Worm (Caenorhabditis elegans) whole organism, L1 larva: ENCODE results near the gene C27A2.7.

Experiments used
- dsc-1 ChIP-seq: sonication (generic microtip); optimal IDR thresholded peaks from 2 replicates; lab custom pipeline; 2016; ENCODE audit warnings: mild to moderate bottlenecking, missing genetic modification characterization, missing compliant biosample characterization
- egl-27 ChIP-seq, 2 experiments: fragments of 150-350 bp in 1 of 2; sonication (generic microtip); optimal IDR thresholded peaks; 3 replicates each; lab custom pipeline; 2017 to 2018; ENCODE audit warnings: missing biosample characterization in 2 of 2, missing genetic modification characterization in 2 of 2, missing genetic modification reagents in 2 of 2
- lin-13 ChIP-seq: fragments of 150-350 bp; optimal IDR thresholded peaks from 2 replicates; lab custom pipeline; 2014; ENCODE audit warnings: missing biosample characterization, missing genetic modification reagents, missing genetic modification characterization
- lin-39 ChIP-seq: fragments of 150-350 bp; optimal IDR thresholded peaks from 2 replicates; lab custom pipeline; 2014; ENCODE audit warnings: missing biosample characterization, missing genetic modification reagents, missing genetic modification characterization
- mdl-1 ChIP-seq, 2 experiments: fragments of 150-350 bp; optimal IDR thresholded peaks; 2 replicates each; lab custom pipeline; 2014 to 2017; ENCODE audit warnings: missing biosample characterization in 2 of 2, missing genetic modification characterization in 2 of 2, inconsistent platforms in 1 of 2
- mep-1 ChIP-seq: fragments of 150-350 bp; optimal IDR thresholded peaks from 2 replicates; lab custom pipeline; 2014; ENCODE audit warnings: missing biosample characterization, missing genetic modification characterization

DNA sequence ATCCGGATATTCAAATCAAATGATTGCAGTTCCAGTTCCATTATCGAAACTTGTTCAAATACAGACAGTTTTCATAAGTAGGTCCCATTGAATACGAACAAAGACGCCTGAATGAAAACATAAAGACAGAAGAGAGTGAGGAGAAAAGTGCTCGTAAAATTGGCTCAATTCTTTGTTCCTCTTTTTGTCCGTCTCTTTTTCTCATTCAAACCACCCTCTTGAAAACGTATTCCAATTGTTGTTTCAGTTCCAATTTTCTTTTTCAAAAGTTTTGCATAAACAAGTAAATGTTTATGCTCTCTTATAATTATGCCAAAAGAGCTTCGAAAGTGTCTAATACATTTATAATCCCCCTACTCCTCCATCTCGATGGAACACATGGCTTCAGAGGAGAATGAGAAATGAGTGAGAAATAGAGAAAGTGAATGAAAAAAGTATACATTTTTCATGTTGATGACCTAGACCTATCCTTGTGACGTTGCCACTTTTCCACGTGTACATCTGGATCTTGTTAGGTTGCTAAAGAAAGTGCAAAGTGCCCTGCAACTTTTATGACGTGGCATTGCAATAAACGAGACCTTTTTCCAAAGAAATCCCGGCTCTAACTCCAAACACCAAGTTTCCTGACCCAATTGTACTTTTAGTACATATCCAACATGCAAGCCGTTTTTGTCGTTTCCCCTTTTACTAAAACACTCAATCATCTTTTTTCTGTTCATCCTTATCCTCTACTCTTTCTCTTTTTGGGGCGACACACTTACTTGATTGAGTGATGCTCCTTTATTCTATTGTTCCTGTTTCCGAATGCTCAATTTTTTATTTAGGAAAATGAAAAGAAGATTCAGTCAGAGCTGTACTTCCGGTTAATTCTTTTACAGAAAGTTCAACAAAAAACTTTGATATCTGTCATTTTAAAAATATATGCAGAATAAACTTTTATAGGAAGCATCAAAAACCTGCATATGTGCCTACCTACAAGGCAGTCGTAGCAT, 24.7 kb downstream of the C27A2.7 start:
- TF ChIP-seq mdl-1 (tag; optimal IDR thresholded peaks at IDR 0.05; lab: Kevin White, UChicago) (no peak), lin-13 (GFP tag; lab: Kevin White, UChicago) (no peak), lin-39 (tag; lab: Kevin White, UChicago) (no peak), mep-1 (tag; lab: Kevin White, UChicago) (no peak), dsc-1 (tag; lab: Kevin White, UChicago) (no peak), egl-27 (tag; optimal IDR thresholded peaks at IDR 0.05; lab: Kevin White, UChicago) (no peak)
